Worm (Caenorhabditis elegans) whole organism, L1 larva: ENCODE data around the gene hmg-12.
A peak's percentile ranks its signal among the peaks of the same experiment; 100 is the strongest.

Experiments
- C04F5.9 ChIP-seq: sonication (generic microtip); optimal IDR thresholded peaks from 2 replicates; lab custom pipeline; 2016; ENCODE audit warnings: missing genetic modification characterization, missing compliant biosample characterization
- Y116A8C.19 ChIP-seq: sonication (generic microtip); optimal IDR thresholded peaks from 2 replicates; lab custom pipeline; 2016; ENCODE audit warnings: missing compliant biosample characterization, missing genetic modification characterization, borderline replicate concordance
- aly-2 ChIP-seq: fragments of 150-350 bp; optimal IDR thresholded peaks from 2 replicates; lab custom pipeline; 2014; ENCODE audit warnings: missing biosample characterization, missing genetic modification characterization
- ceh-63 ChIP-seq: fragments of 200-800 bp; sonication (Bioruptor generic); optimal IDR thresholded peaks from 2 replicates; lab custom pipeline; 2018; ENCODE audit warnings: mild to moderate bottlenecking, missing genetic modification characterization, missing compliant biosample characterization
- dsc-1 ChIP-seq: sonication (generic microtip); optimal IDR thresholded peaks from 2 replicates; lab custom pipeline; 2016; ENCODE audit warnings: mild to moderate bottlenecking, missing genetic modification characterization, missing compliant biosample characterization
- efl-1 ChIP-seq, 4 experiments: fragments of 150-350 bp; optimal IDR thresholded peaks in 3 of 4; peaks in 1 of 4; 1 replicate in 1 of 4; 2 replicates in 3 of 4; lab custom pipeline; 2014; ENCODE audit warnings: missing biosample characterization in 2 of 4, missing genetic modification characterization in 2 of 4, missing genetic modification reagents in 2 of 4
- egl-13 ChIP-seq: sonication (generic microtip); optimal IDR thresholded peaks from 2 replicates; lab custom pipeline; 2016; ENCODE audit warnings: missing genotype, missing genetic modification reagents, missing genetic modification characterization, missing compliant biosample characterization
- elt-2 ChIP-seq: sonication (generic microtip); optimal IDR thresholded peaks from 2 replicates; lab custom pipeline; 2016; ENCODE audit warnings: missing genetic modification characterization, mild to moderate bottlenecking, inconsistent platforms, missing compliant biosample characterization, missing genetic modification reagents
- ets-5 ChIP-seq: fragments of 200-800 bp; sonication (Bioruptor generic); IDR thresholded peaks from 2 replicates; pipeline ENCODE4 v1.3.6; 2022; ENCODE audit warnings: missing genetic modification characterization, missing compliant biosample characterization
- fkh-10 ChIP-seq: sonication (generic microtip); optimal IDR thresholded peaks from 2 replicates; lab custom pipeline; 2017; ENCODE audit warnings: missing biosample characterization, missing genetic modification reagents, missing genetic modification characterization
- fkh-8 ChIP-seq: sonication (generic microtip); optimal IDR thresholded peaks from 2 replicates; lab custom pipeline; 2016; ENCODE audit warnings: mild to moderate bottlenecking, missing genetic modification characterization, missing compliant biosample characterization
- hlh-17 ChIP-seq: fragments of 200-800 bp; sonication (Bioruptor generic); optimal IDR thresholded peaks from 2 replicates; lab custom pipeline; 2018; ENCODE audit warnings: missing genetic modification characterization, mild to moderate bottlenecking, missing compliant biosample characterization, moderate library complexity, borderline replicate concordance
- irx-1 ChIP-seq: sonication (generic microtip); optimal IDR thresholded peaks from 2 replicates; lab custom pipeline; 2016; ENCODE audit warnings: missing genetic modification characterization, missing compliant biosample characterization
- lin-14 ChIP-seq: fragments of 200-800 bp; sonication (Bioruptor generic); optimal IDR thresholded peaks from 2 replicates; lab custom pipeline; 2018; ENCODE audit warnings: mild to moderate bottlenecking, missing genetic modification characterization, moderate library complexity, missing compliant biosample characterization
- lin-15B ChIP-seq: fragments of 150-350 bp; sonication (generic microtip); optimal IDR thresholded peaks from 3 replicates; lab custom pipeline; 2014; ENCODE audit warnings: missing biosample characterization, missing genetic modification characterization
- lin-35 ChIP-seq, 2 experiments: fragments of 150-350 bp; optimal IDR thresholded peaks; 2 replicates each; lab custom pipeline; 2014; ENCODE audit warnings: missing biosample characterization in 2 of 2, missing genetic modification characterization in 2 of 2, missing genetic modification reagents in 2 of 2
- lir-3 ChIP-seq: sonication (generic microtip); optimal IDR thresholded peaks from 2 replicates; lab custom pipeline; 2016; ENCODE audit warnings: mild to moderate bottlenecking, missing genetic modification characterization, moderate library complexity, missing compliant biosample characterization; ENCODE audit not compliant: poor library complexity
- mab-9 ChIP-seq: fragments of 200-800 bp; sonication (Bioruptor generic); IDR thresholded peaks from 2 replicates; pipeline ENCODE4 v1.3.6; 2022; ENCODE audit warnings: missing genetic modification reagents, missing genetic modification characterization, missing compliant biosample characterization
- mef-2 ChIP-seq: fragments of 150-350 bp; optimal IDR thresholded peaks from 2 replicates; lab custom pipeline; 2014; ENCODE audit warnings: missing biosample characterization, missing genetic modification characterization
- mep-1 ChIP-seq: fragments of 150-350 bp; optimal IDR thresholded peaks from 2 replicates; lab custom pipeline; 2014; ENCODE audit warnings: missing biosample characterization, missing genetic modification characterization
- nhr-11 ChIP-seq: fragments of 150-350 bp; optimal IDR thresholded peaks from 2 replicates; lab custom pipeline; 2014; ENCODE audit warnings: missing biosample characterization, missing genetic modification characterization
- nhr-19 ChIP-seq: fragments of 200-800 bp; sonication (Bioruptor generic); conservative IDR thresholded peaks from 2 replicates; pipeline ENCODE4 v1.3.6; 2022; ENCODE audit warnings: missing genetic modification characterization, missing compliant biosample characterization
- nhr-20 ChIP-seq: sonication (generic microtip); optimal IDR thresholded peaks from 2 replicates; lab custom pipeline; 2016; ENCODE audit warnings: mild to moderate bottlenecking, missing genetic modification characterization, missing compliant biosample characterization
- nhr-77 ChIP-seq: fragments of 150-350 bp; optimal IDR thresholded peaks from 2 replicates; lab custom pipeline; 2014; ENCODE audit warnings: missing biosample characterization, missing genetic modification characterization
- nhr-84 ChIP-seq: sonication (generic microtip); optimal IDR thresholded peaks from 2 replicates; lab custom pipeline; 2017; ENCODE audit warnings: missing biosample characterization, missing genetic modification characterization
- nhr-85 ChIP-seq: sonication (generic microtip); peaks from one replicate; lab custom pipeline; 2016; ENCODE audit warnings: missing genetic modification characterization, inconsistent platforms, missing compliant biosample characterization
- pax-3 ChIP-seq: fragments of 200-800 bp; sonication (Bioruptor generic); optimal IDR thresholded peaks from 2 replicates; lab custom pipeline; 2018; ENCODE audit warnings: mild to moderate bottlenecking, missing genetic modification characterization, moderate library complexity, missing compliant biosample characterization
- rnt-1 ChIP-seq: sonication (generic microtip); optimal IDR thresholded peaks from 2 replicates; lab custom pipeline; 2016; ENCODE audit warnings: mild to moderate bottlenecking, missing genetic modification characterization, moderate library complexity, missing compliant biosample characterization
- skn-1 ChIP-seq: fragments of 150-350 bp; optimal IDR thresholded peaks from 2 replicates; lab custom pipeline; 2014; ENCODE audit warnings: missing biosample characterization, missing genetic modification characterization
- sox-4 ChIP-seq: sonication (generic microtip); optimal IDR thresholded peaks from 2 replicates; lab custom pipeline; 2016; ENCODE audit warnings: missing genetic modification characterization, missing compliant biosample characterization
- sup-37 ChIP-seq: fragments of 200-800 bp; sonication (Bioruptor generic); optimal IDR thresholded peaks from 2 replicates; lab custom pipeline; 2018; ENCODE audit warnings: mild to moderate bottlenecking, missing genetic modification characterization, missing compliant biosample characterization
- swsn-7 ChIP-seq: sonication (generic microtip); optimal IDR thresholded peaks from 2 replicates; lab custom pipeline; 2016; ENCODE audit warnings: missing genetic modification characterization, missing compliant biosample characterization
- tlp-1 ChIP-seq: fragments of 150-350 bp; optimal IDR thresholded peaks from 2 replicates; lab custom pipeline; 2014; ENCODE audit warnings: missing biosample characterization, missing genetic modification characterization
- unc-98 ChIP-seq: fragments of 200-800 bp; sonication (Bioruptor generic); IDR thresholded peaks from 2 replicates; pipeline ENCODE4 v1.3.6; 2022; ENCODE audit warnings: missing genetic modification characterization, missing compliant biosample characterization
- xbp-1 ChIP-seq: sonication (generic microtip); optimal IDR thresholded peaks from 2 replicates; lab custom pipeline; 2016; ENCODE audit warnings: missing genetic modification characterization, missing compliant biosample characterization
- zip-4 ChIP-seq: fragments of 200-800 bp; sonication (Bioruptor generic); optimal IDR thresholded peaks from 2 replicates; lab custom pipeline; 2018; ENCODE audit warnings: mild to moderate bottlenecking, missing genetic modification characterization, moderate library complexity, missing compliant biosample characterization
- ztf-11 ChIP-seq, 2 experiments: sonication (generic microtip); optimal IDR thresholded peaks; 2 replicates each; lab custom pipeline; 2016 to 2017; ENCODE audit warnings: missing genetic modification characterization in 2 of 2, missing biosample characterization in 1 of 2, missing compliant biosample characterization in 1 of 2
- ztf-4 ChIP-seq: fragments of 150-350 bp; optimal IDR thresholded peaks from 2 replicates; lab custom pipeline; 2014; ENCODE audit warnings: missing biosample characterization, missing genetic modification characterization

hmg-12 gene

DNA sequence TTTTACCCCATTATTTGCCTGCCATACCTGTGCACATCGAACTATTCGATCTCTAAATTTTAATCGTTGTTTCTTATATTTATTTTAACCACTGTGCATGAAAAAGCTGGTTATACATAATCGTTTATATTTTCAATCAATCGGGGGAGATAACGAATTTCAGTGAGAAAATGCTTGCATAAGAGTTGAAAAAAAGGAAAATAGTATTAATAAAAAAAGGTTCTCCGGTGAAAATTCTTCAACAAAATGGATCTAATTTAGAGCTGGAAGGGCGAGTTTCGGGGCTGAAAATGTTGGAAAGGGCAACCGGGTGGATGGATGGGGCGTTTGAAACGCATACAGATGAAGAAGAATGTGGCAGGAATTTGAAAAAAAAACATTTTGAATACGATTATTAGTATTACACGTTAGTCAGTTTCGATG lies 1.2 kb downstream of the hmg-12 start:
- no peak for TF ChIP-seq nhr-20
- TF ChIP-seq lin-14 (GFP tag; lab: Kevin White, UChicago): no peak
- no peak for TF ChIP-seq skn-1 (tag; lab: Kevin White, UChicago)
- no peak for TF ChIP-seq ztf-4 (tag; lab: Kevin White, UChicago)
- TF ChIP-seq mab-9 (GFP tag; lab: Robert Waterston, UW): no peak
- no peak for TF ChIP-seq xbp-1 (tag; lab: Kevin White, UChicago)
- TF ChIP-seq nhr-11 (tag; lab: Kevin White, UChicago): no peak
- no peak for TF ChIP-seq unc-98
- TF ChIP-seq egl-13 (tag; lab: Kevin White, UChicago): no peak
- no peak for TF ChIP-seq ceh-63 (GFP tag; lab: Kevin White, UChicago)
- no peak for TF ChIP-seq nhr-19
- no peak for TF ChIP-seq zip-4 (GFP tag; lab: Kevin White, UChicago)
- TF ChIP-seq lin-35 (GFP tag; optimal IDR thresholded peaks at IDR 0.05; lab: Kevin White, UChicago): no peak
- TF ChIP-seq Y116A8C.19 (tag; lab: Kevin White, UChicago): no peak
- TF ChIP-seq nhr-84 (tag; lab: Kevin White, UChicago): no peak

DNA sequence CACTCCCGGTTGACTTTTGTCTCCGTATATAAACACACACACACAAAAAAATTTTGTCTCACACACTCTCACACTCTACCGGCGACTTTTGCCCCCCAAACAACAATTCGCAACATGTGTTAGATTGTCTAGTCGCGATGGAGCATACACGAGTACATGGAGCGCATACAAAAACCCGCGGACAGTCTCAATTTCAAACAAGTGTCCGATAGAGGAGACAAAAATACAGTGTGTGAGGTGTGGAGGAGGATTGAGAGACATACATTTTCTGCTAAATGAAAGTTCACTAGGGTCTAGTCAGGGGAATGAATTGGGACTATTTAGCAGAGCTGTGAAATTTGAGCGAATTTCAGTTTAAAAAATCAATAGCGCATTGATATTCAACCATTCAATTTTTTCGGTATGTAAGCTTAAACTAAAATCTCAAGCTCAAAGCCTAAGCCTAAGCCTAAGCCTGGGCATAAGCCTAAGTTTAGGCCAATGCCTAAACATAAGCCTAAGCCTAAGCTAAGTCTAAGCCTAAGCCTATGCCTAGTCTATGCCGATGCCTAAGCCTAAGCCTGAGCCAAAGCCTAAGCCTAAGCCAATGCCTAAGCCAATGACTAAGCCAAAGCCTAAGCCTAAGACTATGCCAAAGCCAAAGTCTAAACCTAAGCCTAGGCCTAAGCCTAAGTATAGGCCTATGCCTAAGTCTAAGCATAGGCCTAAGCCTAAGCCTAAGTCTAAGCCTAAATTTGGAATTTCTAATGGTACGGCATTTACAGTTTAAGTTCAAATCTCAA lies 6.6 kb downstream of the hmg-12 start:
- TF ChIP-seq mep-1 (tag; lab: Kevin White, UChicago) (no peak), lir-3 (tag; lab: Kevin White, UChicago) (no peak), ets-5 (GFP tag; lab: Robert Waterston, UW) (no peak), efl-1 (optimal IDR thresholded peaks at IDR 0.05; lab: Kevin White, UChicago) (no peak), efl-1 (GFP tag; optimal IDR thresholded peaks at IDR 0.05 in 1 of 2; lab: Kevin White, UChicago) (peak in 1 of 2 experiments; percentile 61)

DNA sequence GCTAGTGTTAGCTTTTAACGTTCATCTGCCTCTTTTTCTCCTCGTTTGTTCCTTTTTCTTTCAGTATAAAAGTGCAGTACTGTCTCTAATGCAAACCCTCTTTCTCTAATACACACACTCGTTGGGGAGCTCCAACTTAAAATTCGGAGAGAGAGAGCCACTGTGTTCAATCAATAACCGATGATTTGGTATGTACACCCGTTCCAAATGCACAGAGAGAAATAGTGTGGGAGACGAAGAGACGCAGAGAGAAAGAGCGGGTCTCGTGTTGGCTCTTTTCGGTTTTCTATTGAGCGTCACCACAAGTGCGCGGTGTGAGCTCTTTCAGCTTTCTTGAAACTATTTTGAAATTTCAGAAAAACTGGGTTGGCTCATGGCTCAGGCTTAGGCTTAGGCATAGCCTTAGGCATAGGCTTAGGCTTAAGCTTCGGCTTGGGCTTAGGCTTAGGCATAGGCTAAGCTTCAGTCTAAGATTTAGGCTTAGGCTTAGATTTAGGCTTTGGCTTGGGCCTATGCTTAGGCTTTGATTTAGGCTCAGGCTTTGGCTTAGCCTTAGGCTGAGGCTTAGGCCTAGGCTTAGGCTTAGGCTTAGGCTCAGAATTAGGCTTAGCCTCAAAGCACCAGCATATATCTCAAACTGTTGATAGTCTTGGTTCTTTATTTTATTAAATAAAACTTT lies 7.4 kb downstream of the hmg-12 start:
- no peak for TF ChIP-seq sup-37 (GFP tag; lab: Kevin White, UChicago)
- no peak for TF ChIP-seq lin-15B
- no peak for TF ChIP-seq skn-1 (tag; lab: Kevin White, UChicago)
- TF ChIP-seq nhr-77 (tag; lab: Kevin White, UChicago): no peak
- no peak for TF ChIP-seq nhr-20
- TF ChIP-seq fkh-8 (tag; lab: Kevin White, UChicago): no peak
- no peak for TF ChIP-seq aly-2 (tag; lab: Kevin White, UChicago)
- no peak for TF ChIP-seq nhr-11 (tag; lab: Kevin White, UChicago)
- no peak for TF ChIP-seq sox-4 (tag; lab: Kevin White, UChicago)
- TF ChIP-seq lin-35 (GFP tag; optimal IDR thresholded peaks at IDR 0.05; lab: Kevin White, UChicago): no peak
- no peak for TF ChIP-seq lin-14 (GFP tag; lab: Kevin White, UChicago)
- TF ChIP-seq hlh-17 (GFP tag; lab: Kevin White, UChicago): no peak
- TF ChIP-seq Y116A8C.19 (tag; lab: Kevin White, UChicago): no peak
- TF ChIP-seq ets-5 (GFP tag; lab: Robert Waterston, UW): no peak
- TF ChIP-seq C04F5.9 (tag; lab: Kevin White, UChicago): no peak
- no peak for TF ChIP-seq mef-2 (tag; lab: Kevin White, UChicago)
- TF ChIP-seq rnt-1 (tag; lab: Kevin White, UChicago): no peak
- TF ChIP-seq tlp-1 (tag; lab: Kevin White, UChicago): no peak
- no peak for TF ChIP-seq swsn-7 (tag; lab: Kevin White, UChicago)
- no peak for TF ChIP-seq ztf-11 (tag; optimal IDR thresholded peaks at IDR 0.05; lab: Kevin White, UChicago)

DNA sequence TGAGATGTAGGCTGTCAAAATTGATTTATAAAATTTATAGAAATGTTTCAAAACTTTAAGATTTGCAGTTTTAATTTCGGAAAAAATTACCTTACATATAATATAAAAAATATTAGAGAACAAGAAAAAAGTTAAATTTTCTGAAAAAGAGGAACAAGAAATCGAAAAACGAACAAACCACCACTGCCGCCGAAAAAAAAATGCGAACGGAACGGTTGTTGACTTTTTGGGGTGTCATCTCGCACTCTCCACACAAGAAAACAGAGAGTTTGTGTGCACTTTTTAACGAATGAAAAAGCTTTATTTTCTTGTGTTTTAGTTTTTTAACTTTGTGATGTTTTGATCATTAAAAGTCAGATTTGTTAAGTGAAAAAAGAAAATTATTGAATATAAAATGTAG lies 8.9 kb downstream of the hmg-12 start:
- TF ChIP-seq elt-2 (tag; lab: Kevin White, UChicago): no peak
- TF ChIP-seq dsc-1 (tag; lab: Kevin White, UChicago): no peak
- no peak for TF ChIP-seq rnt-1 (tag; lab: Kevin White, UChicago)
- no peak for TF ChIP-seq skn-1 (tag; lab: Kevin White, UChicago)
- TF ChIP-seq fkh-10: no peak
- no peak for TF ChIP-seq pax-3 (tag; lab: Kevin White, UChicago)
- no peak for TF ChIP-seq nhr-85 (tag; lab: Kevin White, UChicago)
- TF ChIP-seq unc-98: no peak
- TF ChIP-seq irx-1: no peak
- TF ChIP-seq nhr-19: no peak
- no peak for TF ChIP-seq mep-1 (tag; lab: Kevin White, UChicago)
